Fruit fly (Drosophila melanogaster) Kc167 (cell line): Measurements from ENCODE around the gene PH4alphaNE2.

Experiments used
- Myc ChIP-seq: fragments of >200 bp; optimal IDR thresholded peaks from 2 replicates; lab custom pipeline; 2017; ENCODE audit warnings: missing external identifiers
- insv ChIP-seq: fragments of >200 bp; optimal IDR thresholded peaks from 3 replicates; lab custom pipeline; 2018; ENCODE audit warnings: missing external identifiers
- psq ChIP-seq: fragments of >200 bp; optimal IDR thresholded peaks from 2 replicates; lab custom pipeline; 2017; ENCODE audit warnings: missing external identifiers
- ttk ChIP-seq: sonication (Bioruptor generic); optimal IDR thresholded peaks from 2 replicates; lab custom pipeline; 2017; ENCODE audit warnings: missing external identifiers

- TF ChIP-seq psq (lab: Kevin White, UChicago) = no peak
- no peak for TF ChIP-seq Myc (lab: Kevin White, UChicago)
- TF ChIP-seq insv (lab: Kevin White, UChicago) = no peak
- TF ChIP-seq ttk (lab: Kevin White, UChicago) = no peak
Observed at dm6 chr3R:30501174-30501573, 10.8 kb downstream of the PH4alphaNE2 start.
